Worm (Caenorhabditis elegans) whole organism, early embryonic: ENCODE data around the gene F26D2.3.
A peak's percentile ranks its signal among the peaks of the same experiment; 100 is the strongest.

Experiments
- B0310.2 ChIP-seq: sonication (generic microtip); optimal IDR thresholded peaks from 2 replicates; lab custom pipeline; 2016; ENCODE audit warnings: mild to moderate bottlenecking, missing genetic modification characterization, missing compliant biosample characterization
- F13C5.2 ChIP-seq: sonication (generic microtip); optimal IDR thresholded peaks from 2 replicates; lab custom pipeline; 2017; ENCODE audit warnings: mild to moderate bottlenecking, missing genetic modification characterization, inconsistent platforms, missing compliant biosample characterization
- aly-1 ChIP-seq: sonication (generic microtip); optimal IDR thresholded peaks from 2 replicates; lab custom pipeline; 2016; ENCODE audit warnings: missing genetic modification characterization, missing compliant biosample characterization
- ama-1 ChIP-seq: fragments of 150-350 bp; optimal IDR thresholded peaks from 2 replicates; lab custom pipeline; 2014
- ceh-13 ChIP-seq: fragments of 200-800 bp; sonication (Bioruptor generic); optimal IDR thresholded peaks from 2 replicates; lab custom pipeline; 2018; ENCODE audit warnings: mild to moderate bottlenecking, missing genetic modification characterization, missing compliant biosample characterization
- ceh-36 ChIP-seq: sonication (generic microtip); optimal IDR thresholded peaks from 2 replicates; lab custom pipeline; 2016; ENCODE audit warnings: missing genetic modification characterization, inconsistent platforms, missing compliant biosample characterization
- ets-7 ChIP-seq: sonication (generic microtip); optimal IDR thresholded peaks from 2 replicates; lab custom pipeline; 2016; ENCODE audit warnings: missing genotype, missing genetic modification characterization, missing compliant biosample characterization
- flt-1 ChIP-seq: fragments of 200-800 bp; sonication (Bioruptor generic); IDR thresholded peaks from 2 replicates; pipeline ENCODE4 v1.3.6; 2022; ENCODE audit warnings: missing genetic modification characterization, missing compliant biosample characterization
- hmbx-1 ChIP-seq: sonication (generic microtip); optimal IDR thresholded peaks from 2 replicates; lab custom pipeline; 2016; ENCODE audit warnings: mild to moderate bottlenecking, missing genetic modification characterization, missing compliant biosample characterization
- hmg-4 ChIP-seq: fragments of 200-800 bp; sonication (Bioruptor generic); optimal IDR thresholded peaks from 2 replicates; lab custom pipeline; 2018; ENCODE audit warnings: mild to moderate bottlenecking, missing genetic modification characterization, missing compliant biosample characterization
- hnd-1 ChIP-seq: sonication (generic microtip); optimal IDR thresholded peaks from 2 replicates; lab custom pipeline; 2016; ENCODE audit warnings: missing genetic modification characterization, missing compliant biosample characterization
- pes-1 ChIP-seq: fragments of 200-800 bp; sonication (Bioruptor generic); IDR thresholded peaks from 2 replicates; pipeline ENCODE4 v1.3.6; 2022; ENCODE audit warnings: missing genetic modification reagents, missing genetic modification characterization, missing compliant biosample characterization
- scrt-1 ChIP-seq: fragments of 200-800 bp; sonication (Bioruptor generic); IDR thresholded peaks from 2 replicates; pipeline ENCODE4 v1.3.6; 2022; ENCODE audit warnings: missing genetic modification characterization, missing compliant biosample characterization
- sea-1 ChIP-seq: fragments of 200-800 bp; sonication (Bioruptor generic); conservative IDR thresholded peaks from 2 replicates; pipeline ENCODE4 v1.3.6; 2022; ENCODE audit warnings: missing genetic modification characterization, missing compliant biosample characterization
- tbx-11 ChIP-seq: fragments of 200-800 bp; sonication (Bioruptor generic); IDR thresholded peaks from 2 replicates; pipeline ENCODE4 v1.3.6; 2022; ENCODE audit warnings: missing genetic modification characterization, missing compliant biosample characterization
- tbx-37 ChIP-seq: fragments of 200-800 bp; sonication (Bioruptor generic); conservative IDR thresholded peaks from 2 replicates; pipeline ENCODE4 v1.3.6; 2022; ENCODE audit warnings: missing genetic modification reagents, missing genetic modification characterization, missing compliant biosample characterization
- tra-4 ChIP-seq: sonication (generic microtip); optimal IDR thresholded peaks from 2 replicates; lab custom pipeline; 2017; ENCODE audit warnings: missing genetic modification characterization, missing compliant biosample characterization

Gene F26D2.3

ce11 chrV:16407663-16408062 lies at the start of gene F26D2.3:
Gene F26D2.3, plus strand, starts transcription at chrV:16407963.
- TF ChIP-seq tbx-37 (GFP tag; lab: Robert Waterston, UW) = no peak
- TF ChIP-seq ets-7 = no peak
- TF ChIP-seq hnd-1 (tag; lab: Kevin White, UChicago) = no peak
- no peak for TF ChIP-seq B0310.2
- TF ChIP-seq tbx-11 = no peak
- TF ChIP-seq hmbx-1 (tag; lab: Kevin White, UChicago) = no peak
- no peak for TF ChIP-seq ama-1 (lab: Kevin White, UChicago)
- TF ChIP-seq ceh-13 (GFP tag; lab: Kevin White, UChicago) = no peak
- TF ChIP-seq pes-1 = no peak
- TF ChIP-seq F13C5.2 = no peak
- TF ChIP-seq ceh-36 (tag; lab: Kevin White, UChicago) = no peak
- TF ChIP-seq tra-4 (tag; lab: Kevin White, UChicago) = no peak
- TF ChIP-seq aly-1 (tag; lab: Kevin White, UChicago) = no peak
- TF ChIP-seq sea-1 (GFP tag; lab: Robert Waterston, UW) = no peak
- TF ChIP-seq flt-1 (GFP tag; lab: Robert Waterston, UW) = no peak

ce11 chrV:16361350-16361749 lies 46.4 kb upstream of the F26D2.3 start:
- TF ChIP-seq ama-1 (lab: Kevin White, UChicago) (no peak), hmbx-1 (tag; lab: Kevin White, UChicago) (no peak), scrt-1 (GFP tag; lab: Robert Waterston, UW) (no peak), ceh-13 (GFP tag; lab: Kevin White, UChicago) (no peak), F13C5.2 (no peak), pes-1 (no peak), hnd-1 (tag; lab: Kevin White, UChicago) (no peak), tbx-11 (no peak), sea-1 (GFP tag; lab: Robert Waterston, UW) (no peak), ceh-36 (tag; lab: Kevin White, UChicago) (no peak), B0310.2 (no peak), ets-7 (no peak), hmg-4 (GFP tag; lab: Kevin White, UChicago) (no peak), flt-1 (GFP tag; lab: Robert Waterston, UW) (no peak), tra-4 (tag; lab: Kevin White, UChicago) (no peak), aly-1 (tag; lab: Kevin White, UChicago) (no peak), tbx-37 (GFP tag; lab: Robert Waterston, UW) (no peak)

ce11 chrV:16367575-16367974 lies 40.2 kb upstream of the F26D2.3 start, which contains the start of gene W08G11.3:
Gene W08G11.3, plus strand, starts transcription at chrV:16367681.
- TF ChIP-seq ama-1 (lab: Kevin White, UChicago) (peak; percentile 56), ceh-13 (GFP tag; lab: Kevin White, UChicago) (no peak)

- TF ChIP-seq ama-1 (lab: Kevin White, UChicago) = no peak
- TF ChIP-seq pes-1 = no peak
- no peak for TF ChIP-seq tbx-37 (GFP tag; lab: Robert Waterston, UW)
- TF ChIP-seq sea-1 (GFP tag; lab: Robert Waterston, UW) = no peak
- no peak for TF ChIP-seq hnd-1 (tag; lab: Kevin White, UChicago)
- no peak for TF ChIP-seq ets-7
- no peak for TF ChIP-seq ceh-36 (tag; lab: Kevin White, UChicago)
- TF ChIP-seq scrt-1 (GFP tag; lab: Robert Waterston, UW) = no peak
- no peak for TF ChIP-seq hmbx-1 (tag; lab: Kevin White, UChicago)
- TF ChIP-seq F13C5.2 = no peak
- no peak for TF ChIP-seq tra-4 (tag; lab: Kevin White, UChicago)
- TF ChIP-seq flt-1 (GFP tag; lab: Robert Waterston, UW) = no peak
- no peak for TF ChIP-seq ceh-13 (GFP tag; lab: Kevin White, UChicago)
- TF ChIP-seq aly-1 (tag; lab: Kevin White, UChicago) = no peak
- no peak for TF ChIP-seq B0310.2
- TF ChIP-seq hmg-4 (GFP tag; lab: Kevin White, UChicago) = no peak
- no peak for TF ChIP-seq tbx-11
These were observed 39.6 kb upstream of the F26D2.3 start for ce11 chrV:16368143-16368542.

- peak; percentile 75 for TF ChIP-seq hmg-4 (GFP tag; lab: Kevin White, UChicago)
- TF ChIP-seq sea-1 (GFP tag; lab: Robert Waterston, UW) = peak; percentile 75
- peak; percentile 89 for TF ChIP-seq aly-1 (tag; lab: Kevin White, UChicago)
- peak; percentile 84 for TF ChIP-seq pes-1
- TF ChIP-seq ceh-13 (GFP tag; lab: Kevin White, UChicago) = peak; percentile 43
- peak; percentile 76 for TF ChIP-seq ceh-36 (tag; lab: Kevin White, UChicago)
- TF ChIP-seq F13C5.2 = peak; percentile 76
- TF ChIP-seq tbx-37 (GFP tag; lab: Robert Waterston, UW) = peak; percentile 52; the same call in 1 of the 2 replicates
- no peak for TF ChIP-seq hmbx-1 (tag; lab: Kevin White, UChicago)
- peak; percentile 50 for TF ChIP-seq hnd-1 (tag; lab: Kevin White, UChicago)
- TF ChIP-seq B0310.2 = peak; percentile 57
- TF ChIP-seq ets-7 = peak; percentile 39
- peak; percentile 61 for TF ChIP-seq tra-4 (tag; lab: Kevin White, UChicago)
- TF ChIP-seq tbx-11 = peak; percentile 70
- TF ChIP-seq scrt-1 (GFP tag; lab: Robert Waterston, UW) = peak; percentile 90
- peak; percentile 78 for TF ChIP-seq flt-1 (GFP tag; lab: Robert Waterston, UW)
- TF ChIP-seq ama-1 (lab: Kevin White, UChicago) = no peak
These were observed 37.7 kb upstream of the F26D2.3 start for ce11 chrV:16370039-16370438.

- no peak for TF ChIP-seq hmg-4 (GFP tag; lab: Kevin White, UChicago)
- TF ChIP-seq aly-1 (tag; lab: Kevin White, UChicago) = no peak
- TF ChIP-seq ceh-36 (tag; lab: Kevin White, UChicago) = no peak
- TF ChIP-seq ama-1 (lab: Kevin White, UChicago) = no peak
- TF ChIP-seq F13C5.2 = no peak
- no peak for TF ChIP-seq flt-1 (GFP tag; lab: Robert Waterston, UW)
- TF ChIP-seq tra-4 (tag; lab: Kevin White, UChicago) = no peak
- no peak for TF ChIP-seq B0310.2
- no peak for TF ChIP-seq tbx-11
- no peak for TF ChIP-seq pes-1
- TF ChIP-seq hmbx-1 (tag; lab: Kevin White, UChicago) = no peak
- no peak for TF ChIP-seq ceh-13 (GFP tag; lab: Kevin White, UChicago)
- TF ChIP-seq hnd-1 (tag; lab: Kevin White, UChicago) = no peak
- TF ChIP-seq scrt-1 (GFP tag; lab: Robert Waterston, UW) = no peak
- no peak for TF ChIP-seq tbx-37 (GFP tag; lab: Robert Waterston, UW)
- TF ChIP-seq ets-7 = no peak
- no peak for TF ChIP-seq sea-1 (GFP tag; lab: Robert Waterston, UW)
These were observed 33.1 kb upstream of the F26D2.3 start, which contains the start of gene srv-34 for ce11 chrV:16374676-16375075. Gene srv-34, minus strand, starts transcription at chrV:16374776.
